Fruit fly (Drosophila melanogaster): Measurements from ENCODE around the gene Elo68beta.
A peak's percentile ranks its signal among the peaks of the same experiment; 100 is the strongest.

The Elo68beta gene

DNA sequence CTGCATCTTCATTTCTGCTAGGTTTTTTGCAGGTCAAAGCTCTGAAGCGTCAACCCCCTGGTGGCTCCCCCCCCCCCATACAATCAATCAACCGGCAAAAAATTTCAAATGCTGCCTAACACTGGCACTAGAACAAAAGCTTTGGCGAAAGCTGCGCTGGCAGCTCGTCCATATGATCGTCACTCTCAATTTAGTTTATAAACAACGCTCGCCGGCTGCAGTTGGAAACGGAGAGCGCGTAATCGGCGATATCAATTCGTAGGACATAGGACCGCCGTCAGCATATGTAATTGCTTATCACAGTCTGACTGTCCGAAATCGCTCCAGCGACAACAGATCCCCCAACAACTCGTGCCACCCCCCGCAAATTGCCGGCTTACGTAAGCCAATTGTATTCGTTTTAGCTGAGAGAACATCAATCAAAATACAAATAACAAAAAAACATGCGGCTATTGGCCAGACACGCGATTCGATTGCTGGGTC is 31.1 kb downstream of the Elo68beta start, which contains the start of gene Mocs1 (continued):
- TF ChIP-seq sens-2 (GFP tag; IDR thresholded peaks at IDR 0.05) (no peak), CG17829 (tag; optimal IDR thresholded peaks at IDR 0.05) (no peak), CG17328 (GFP tag; IDR thresholded peaks at IDR 0.05) (peak; percentile 30; the same call in 1 of the 2 replicates), chinmo (GFP tag; IDR thresholded peaks at IDR 0.05; ENCODE audit: partially characterized antibody) (peak; percentile 88; the same call in 3 of the 4 replicates), danr (GFP tag; IDR thresholded peaks at IDR 0.05) (no peak), CG3726 (GFP tag; IDR thresholded peaks at IDR 0.05) (no peak), wor (GFP tag; IDR thresholded peaks at IDR 0.05) (no peak), nau (GFP tag; optimal IDR thresholded peaks at IDR 0.05) (no peak), CG5953 (GFP tag; IDR thresholded peaks at IDR 0.05) (no peak), zen2 (GFP tag; IDR thresholded peaks at IDR 0.05; ENCODE audit: partially characterized antibody) (no peak), jigr1 (GFP tag; IDR thresholded peaks at IDR 0.05) (no peak), unpg (GFP tag; optimal IDR thresholded peaks at IDR 0.05) (no peak), ato (GFP tag; IDR thresholded peaks at IDR 0.05; ENCODE audit: partially characterized antibody) (no peak), CG7963 (GFP tag; IDR thresholded peaks at IDR 0.05; ENCODE audit: partially characterized antibody) (no peak), CG8089 (GFP tag; optimal IDR thresholded peaks at IDR 0.05) (no peak), onecut (GFP tag; IDR thresholded peaks at IDR 0.05) (no peak), Hr51 (GFP tag; optimal IDR thresholded peaks at IDR 0.05) (no peak), CG15011 (GFP tag; optimal IDR thresholded peaks at IDR 0.05) (no peak), CG3838 (GFP tag; optimal IDR thresholded peaks at IDR 0.05) (no peak), caup (GFP tag; optimal IDR thresholded peaks at IDR 0.05; ENCODE audit: severe bottlenecking) (peak; percentile 6), lmd (GFP tag; IDR thresholded peaks at IDR 0.05) (no peak), Blimp-1 (GFP tag; optimal IDR thresholded peaks at IDR 0.05) (no peak), bbx (GFP tag; IDR thresholded peaks at IDR 0.05; ENCODE audit: partially characterized antibody) (no peak), CG10209 (GFP tag; optimal IDR thresholded peaks at IDR 0.05) (no peak), so (GFP tag; IDR thresholded peaks at IDR 0.05) (no peak), lov (optimal IDR thresholded peaks at IDR 0.05) (no peak), lov (GFP tag; IDR thresholded peaks at IDR 0.05) (no peak), E2f2 (GFP tag; IDR thresholded peaks at IDR 0.05) (no peak), CG6254 (GFP tag; optimal IDR thresholded peaks at IDR 0.05) (no peak), Camta (GFP tag; optimal IDR thresholded peaks at IDR 0.05) (no peak), Usf (GFP tag; optimal IDR thresholded peaks at IDR 0.05) (no peak), CG7745 (tag; optimal IDR thresholded peaks at IDR 0.05) (no peak), sens (GFP tag) (no peak), Gug (GFP tag; IDR thresholded peaks at IDR 0.05) (no peak), CG9876 (GFP tag; optimal IDR thresholded peaks at IDR 0.05) (no peak), ara (GFP tag; IDR thresholded peaks at IDR 0.05) (no peak), Gsc (GFP tag; IDR thresholded peaks at IDR 0.05) (no peak), CG17612 (GFP tag; IDR thresholded peaks at IDR 0.05) (no peak), bowl (GFP tag; IDR thresholded peaks at IDR 0.05) (no peak), E2f1 (GFP tag; IDR thresholded peaks at IDR 0.05) (no peak), CG9609 (GFP tag; optimal IDR thresholded peaks at IDR 0.05) (no peak), zfh2 (GFP tag; optimal IDR thresholded peaks at IDR 0.05) (no peak), Nf-YC (tag; optimal IDR thresholded peaks at IDR 0.05) (peak; percentile 38), slp2 (GFP tag; optimal IDR thresholded peaks at IDR 0.05) (no peak), CG18599 (GFP tag; optimal IDR thresholded peaks at IDR 0.05) (peak; percentile 6), psq (GFP tag; optimal IDR thresholded peaks at IDR 0.05) (no peak), CG6791 (GFP tag; IDR thresholded peaks at IDR 0.05; ENCODE audit: partially characterized antibody) (no peak), Meics (GFP tag; optimal IDR thresholded peaks at IDR 0.05) (no peak), CG17385 (GFP tag; optimal IDR thresholded peaks at IDR 0.05) (no peak), pzg (GFP tag; optimal IDR thresholded peaks at IDR 0.05) (peak; percentile 41), CG18476 (GFP tag; optimal IDR thresholded peaks at IDR 0.05) (no peak)
